Worm (Caenorhabditis elegans) whole organism, young adult: ENCODE data around the gene C17H12.37.

Experiments
- bed-2 ChIP-seq: fragments of 200-800 bp; sonication (Bioruptor generic); IDR thresholded peaks from 2 replicates; pipeline ENCODE4 v1.3.6; 2022; ENCODE audit warnings: missing genetic modification reagents, missing genetic modification characterization, missing compliant biosample characterization
- cebp-1 ChIP-seq, 2 experiments: fragments of 200-800 bp in 1 of 2; sonication (Bioruptor generic) in 1 of 2; sonication (generic microtip) in 1 of 2; IDR thresholded peaks in 1 of 2; optimal IDR thresholded peaks in 1 of 2; 2 replicates each; pipeline versions ENCODE4 v1.3.6 to Lab custom; 2017 to 2022; ENCODE audit warnings: missing compliant biosample characterization in 2 of 2, missing genetic modification characterization in 2 of 2, mild to moderate bottlenecking in 1 of 2, missing genetic modification reagents in 1 of 2, moderate library complexity in 1 of 2
- cebp-2 ChIP-seq: fragments of 200-800 bp; sonication (Bioruptor generic); IDR thresholded peaks from 2 replicates; pipeline ENCODE4 v1.3.6; 2022; ENCODE audit warnings: missing genetic modification characterization, missing compliant biosample characterization
- let-607 ChIP-seq, 2 experiments: fragments of 200-800 bp in 1 of 2; sonication (Bioruptor generic) in 1 of 2; sonication (generic microtip) in 1 of 2; optimal IDR thresholded peaks; 2 replicates each; lab custom pipeline; 2016 to 2018; ENCODE audit warnings: mild to moderate bottlenecking in 2 of 2, missing compliant biosample characterization in 2 of 2, missing genetic modification characterization in 2 of 2, moderate library complexity in 2 of 2, missing genotype in 1 of 2
- nhr-120 ChIP-seq: fragments of 200-800 bp; sonication (Bioruptor generic); IDR thresholded peaks from 2 replicates; pipeline ENCODE4 v1.3.6; 2022; ENCODE audit warnings: missing genetic modification characterization, missing compliant biosample characterization
- pbrm-1 ChIP-seq: fragments of 200-800 bp; sonication (Bioruptor generic); IDR thresholded peaks from 2 replicates; pipeline ENCODE4 v1.3.6; 2022; ENCODE audit warnings: missing genetic modification reagents, missing genetic modification characterization, missing compliant biosample characterization
- rpc-1 ChIP-seq, 2 experiments: fragments of 150-350 bp in 1 of 2; sonication (generic microtip) in 1 of 2; optimal IDR thresholded peaks; 2 replicates each; lab custom pipeline; 2014 to 2018; ENCODE audit warnings: missing biosample characterization in 1 of 2, missing genetic modification characterization in 1 of 2, missing genetic modification reagents in 1 of 2, missing genotype in 1 of 2
- snpc-4 ChIP-seq, 5 experiments: fragments of 150-350 bp in 1 of 5; sonication (generic microtip) in 4 of 5; optimal IDR thresholded peaks; 2 replicates each; lab custom pipeline; 2014 to 2018; ENCODE audit warnings: missing genetic modification characterization in 5 of 5, missing biosample characterization in 3 of 5, antibody characterized with exemption in 2 of 5, mild to moderate bottlenecking in 2 of 5, missing compliant biosample characterization in 2 of 5, missing genotype in 2 of 5, moderate library complexity in 2 of 5, missing genetic modification reagents in 1 of 5
- ztf-22 ChIP-seq: fragments of 200-800 bp; sonication (Bioruptor generic); optimal IDR thresholded peaks from 2 replicates; lab custom pipeline; 2018; ENCODE audit warnings: mild to moderate bottlenecking, missing genetic modification characterization, moderate library complexity, missing compliant biosample characterization
- ztf-25 ChIP-seq: fragments of 200-800 bp; sonication (Bioruptor generic); IDR thresholded peaks from 2 replicates; pipeline ENCODE4 v1.3.6; 2022; ENCODE audit warnings: missing genetic modification reagents, missing genetic modification characterization, missing compliant biosample characterization
- ztf-3 ChIP-seq: fragments of 200-800 bp; sonication (Bioruptor generic); optimal IDR thresholded peaks from 2 replicates; lab custom pipeline; 2018; ENCODE audit warnings: mild to moderate bottlenecking, missing genetic modification characterization, missing compliant biosample characterization

Gene C17H12.37

DNA sequence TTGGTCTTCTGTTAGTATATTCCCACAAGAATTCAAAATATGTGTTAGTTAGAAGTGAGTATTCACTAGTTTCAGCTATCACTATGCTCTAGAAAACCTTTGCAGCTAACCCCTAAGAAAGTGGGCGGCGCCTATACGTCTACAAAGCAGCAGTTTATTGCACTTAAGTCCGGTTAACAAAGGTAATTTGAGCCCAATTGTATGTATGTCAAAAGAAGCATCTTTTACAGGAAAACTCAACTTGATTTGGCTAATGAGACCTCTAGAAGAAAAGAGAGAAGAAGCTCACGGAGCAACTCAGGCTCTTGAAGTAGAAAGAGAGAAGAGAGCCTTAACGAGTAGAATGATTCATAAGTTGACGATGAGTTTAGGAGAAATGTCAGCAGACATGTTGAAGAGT lies 47.8 kb downstream of the C17H12.37 start:
- TF ChIP-seq cebp-2 (GFP tag; lab: Robert Waterston, UW) (no peak), snpc-4 (GFP tag; optimal IDR thresholded peaks at IDR 0.05; lab: Kevin White, UChicago) (no peak), snpc-4 (tag; optimal IDR thresholded peaks at IDR 0.05; lab: Kevin White, UChicago) (no peak), let-607 (tag; optimal IDR thresholded peaks at IDR 0.05; lab: Kevin White, UChicago) (no peak), rpc-1 (optimal IDR thresholded peaks at IDR 0.05; lab: Kevin White, UChicago) (no peak), rpc-1 (tag; optimal IDR thresholded peaks at IDR 0.05; lab: Kevin White, UChicago) (no peak), nhr-120 (no peak), bed-2 (GFP tag; lab: Robert Waterston, UW) (no peak), ztf-22 (GFP tag; lab: Kevin White, UChicago) (no peak), ztf-3 (no peak), cebp-1 (GFP tag; IDR thresholded peaks at IDR 0.05; lab: Robert Waterston, UW) (no peak), cebp-1 (tag; optimal IDR thresholded peaks at IDR 0.05; lab: Kevin White, UChicago) (no peak), ztf-25 (GFP tag; lab: Robert Waterston, UW) (no peak), pbrm-1 (GFP tag; lab: Robert Waterston, UW) (no peak)
